Worm (Caenorhabditis elegans) whole organism, mixed stage, embryonic: ENCODE measurements around the gene W07G4.2.

Experiments
- M03D4.4 ChIP-seq: sonication (generic microtip); optimal IDR thresholded peaks from 2 replicates; lab custom pipeline; 2017; ENCODE audit warnings: mild to moderate bottlenecking, missing genetic modification characterization, missing compliant biosample characterization
- bed-3 ChIP-seq: fragments of 200-800 bp; sonication (Bioruptor generic); optimal IDR thresholded peaks from 3 replicates; lab custom pipeline; 2018; ENCODE audit warnings: mild to moderate bottlenecking, missing genetic modification characterization, moderate library complexity, missing compliant biosample characterization
- blmp-1 ChIP-seq: fragments of 150-350 bp; optimal IDR thresholded peaks from 2 replicates; lab custom pipeline; 2014; ENCODE audit warnings: missing biosample characterization, missing genetic modification characterization
- ceh-39 ChIP-seq: fragments of 150-350 bp; optimal IDR thresholded peaks from 2 replicates; lab custom pipeline; 2014; ENCODE audit warnings: missing biosample characterization, missing genetic modification characterization
- ceh-43 ChIP-seq: fragments of 200-800 bp; sonication (Bioruptor generic); optimal IDR thresholded peaks from 2 replicates; lab custom pipeline; 2018; ENCODE audit warnings: mild to moderate bottlenecking, missing genetic modification characterization, moderate library complexity, missing compliant biosample characterization
- ceh-83 ChIP-seq: fragments of 200-800 bp; sonication (Bioruptor generic); optimal IDR thresholded peaks from 2 replicates; lab custom pipeline; 2018; ENCODE audit warnings: mild to moderate bottlenecking, missing genetic modification characterization, missing compliant biosample characterization
- ces-1 ChIP-seq: fragments of 150-350 bp; optimal IDR thresholded peaks from 2 replicates; lab custom pipeline; 2014; ENCODE audit warnings: missing biosample characterization, missing genetic modification reagents, missing genetic modification characterization
- cnd-1 ChIP-seq: fragments of 200-800 bp; sonication (Bioruptor generic); optimal IDR thresholded peaks from 2 replicates; lab custom pipeline; 2018; ENCODE audit warnings: mild to moderate bottlenecking, missing genetic modification characterization, missing compliant biosample characterization
- drap-1 ChIP-seq: fragments of 200-800 bp; sonication (Bioruptor generic); optimal IDR thresholded peaks from 3 replicates; lab custom pipeline; 2018; ENCODE audit warnings: mild to moderate bottlenecking, missing genetic modification characterization, missing compliant biosample characterization
- elt-1 ChIP-seq: sonication (generic microtip); optimal IDR thresholded peaks from 2 replicates; lab custom pipeline; 2017; ENCODE audit warnings: missing genetic modification characterization, mild to moderate bottlenecking, missing compliant biosample characterization, antibody characterized with exemption, moderate library complexity, borderline replicate concordance; ENCODE audit not compliant: insufficient read depth
- elt-3 ChIP-seq: fragments of 150-350 bp; optimal IDR thresholded peaks from 2 replicates; lab custom pipeline; 2014; ENCODE audit warnings: missing biosample characterization, missing genetic modification characterization
- flh-1 ChIP-seq: fragments of 200-800 bp; sonication (Bioruptor generic); optimal IDR thresholded peaks from 2 replicates; lab custom pipeline; 2018; ENCODE audit warnings: mild to moderate bottlenecking, missing genetic modification characterization, moderate library complexity, missing compliant biosample characterization
- ham-2 ChIP-seq: fragments of 200-800 bp; sonication (Bioruptor generic); optimal IDR thresholded peaks from 2 replicates; lab custom pipeline; 2018; ENCODE audit warnings: mild to moderate bottlenecking, missing genetic modification characterization, missing compliant biosample characterization
- hlh-1 ChIP-seq: fragments of 150-350 bp; optimal IDR thresholded peaks from 2 replicates; lab custom pipeline; 2014; ENCODE audit warnings: missing biosample characterization, missing genetic modification reagents, missing genetic modification characterization
- lin-13 ChIP-seq: fragments of 150-350 bp; optimal IDR thresholded peaks from 2 replicates; lab custom pipeline; 2014; ENCODE audit warnings: missing biosample characterization, missing genetic modification characterization
- lin-32 ChIP-seq: fragments of 200-800 bp; sonication (Bioruptor generic); optimal IDR thresholded peaks from 2 replicates; lab custom pipeline; 2018; ENCODE audit warnings: mild to moderate bottlenecking, missing genetic modification characterization, missing compliant biosample characterization
- lsy-2 ChIP-seq: fragments of 150-350 bp; optimal IDR thresholded peaks from 2 replicates; lab custom pipeline; 2014; ENCODE audit warnings: missing biosample characterization, missing genetic modification characterization
- mab-5 ChIP-seq: fragments of 150-350 bp; optimal IDR thresholded peaks from 2 replicates; lab custom pipeline; 2014; ENCODE audit warnings: missing biosample characterization, missing genetic modification characterization
- mep-1 ChIP-seq: fragments of 150-350 bp; optimal IDR thresholded peaks from 2 replicates; lab custom pipeline; 2017; ENCODE audit warnings: missing biosample characterization, missing genetic modification reagents, missing genetic modification characterization, inconsistent platforms
- mls-2 ChIP-seq: sonication (generic microtip); optimal IDR thresholded peaks from 2 replicates; lab custom pipeline; 2016; ENCODE audit warnings: mild to moderate bottlenecking, missing genetic modification characterization, moderate library complexity, missing compliant biosample characterization
- nhr-2 ChIP-seq: fragments of 150-350 bp; optimal IDR thresholded peaks from 2 replicates; lab custom pipeline; 2014; ENCODE audit warnings: missing biosample characterization, missing genetic modification characterization
- nhr-237 ChIP-seq: fragments of 150-350 bp; optimal IDR thresholded peaks from 2 replicates; lab custom pipeline; 2014; ENCODE audit warnings: missing biosample characterization, missing genetic modification characterization
- nhr-28 ChIP-seq: fragments of 150-350 bp; optimal IDR thresholded peaks from 2 replicates; lab custom pipeline; 2014; ENCODE audit warnings: missing biosample characterization, missing genetic modification characterization
- nhr-76 ChIP-seq: sonication (generic microtip); optimal IDR thresholded peaks from 2 replicates; lab custom pipeline; 2017; ENCODE audit warnings: missing biosample characterization, missing genetic modification characterization
- pha-4 ChIP-seq: fragments of 150-350 bp; optimal IDR thresholded peaks from 2 replicates; lab custom pipeline; 2018; ENCODE audit warnings: missing biosample characterization, missing genetic modification reagents, missing genetic modification characterization
- sem-2 ChIP-seq: fragments of 200-800 bp; sonication (Bioruptor generic); optimal IDR thresholded peaks from 2 replicates; lab custom pipeline; 2018; ENCODE audit warnings: mild to moderate bottlenecking, missing genetic modification characterization, missing compliant biosample characterization
- snpc-4 ChIP-seq: fragments of 150-350 bp; optimal IDR thresholded peaks from 2 replicates; lab custom pipeline; 2014; ENCODE audit warnings: missing biosample characterization, missing genetic modification characterization
- sptf-1 ChIP-seq: sonication (generic microtip); optimal IDR thresholded peaks from 2 replicates; lab custom pipeline; 2017; ENCODE audit warnings: mild to moderate bottlenecking, missing genetic modification characterization, moderate library complexity, missing compliant biosample characterization
- tbx-8 ChIP-seq: fragments of 200-800 bp; sonication (Bioruptor generic); optimal IDR thresholded peaks from 2 replicates; lab custom pipeline; 2018; ENCODE audit warnings: mild to moderate bottlenecking, missing genetic modification characterization, moderate library complexity, missing compliant biosample characterization
- unc-120 ChIP-seq: sonication (generic microtip); optimal IDR thresholded peaks from 2 replicates; lab custom pipeline; 2017; ENCODE audit warnings: missing genetic modification characterization, missing compliant biosample characterization; ENCODE audit not compliant: poor library complexity, severe bottlenecking
- unc-39 ChIP-seq: fragments of 150-350 bp; optimal IDR thresholded peaks from 2 replicates; lab custom pipeline; 2014; ENCODE audit warnings: missing biosample characterization, missing genetic modification characterization
- unc-62 ChIP-seq: fragments of 150-350 bp; optimal IDR thresholded peaks from 2 replicates; lab custom pipeline; 2014; ENCODE audit warnings: missing biosample characterization, missing genetic modification reagents, missing genetic modification characterization
- zip-8 ChIP-seq: fragments of 150-350 bp; optimal IDR thresholded peaks from 2 replicates; lab custom pipeline; 2014; ENCODE audit warnings: missing biosample characterization, missing genetic modification characterization
- ztf-11 ChIP-seq: fragments of 150-350 bp; optimal IDR thresholded peaks from 2 replicates; lab custom pipeline; 2014; ENCODE audit warnings: missing biosample characterization, missing genetic modification characterization

W07G4.2 gene

ce11 chrV:13082442-13083126, 46.2 kb upstream of the W07G4.2 start, which contains the start of gene C34B4.2:
Gene C34B4.2 (plus strand): TSS chrV:13083055.
- TF ChIP-seq unc-39 (tag; lab: Kevin White, UChicago) (no peak), elt-1 (tag; lab: Kevin White, UChicago) (no peak), pha-4 (tag; lab: Kevin White, UChicago) (peak; percentile 38), lin-13 (tag; lab: Kevin White, UChicago) (no peak), unc-120 (peak; percentile 14), mls-2 (no peak), zip-8 (tag; lab: Kevin White, UChicago) (peak; percentile 43), elt-3 (tag; lab: Kevin White, UChicago) (no peak), tbx-8 (GFP tag; lab: Kevin White, UChicago) (no peak), ces-1 (GFP tag; lab: Kevin White, UChicago) (peak; percentile 12), cnd-1 (tag; lab: Kevin White, UChicago) (no peak), ham-2 (GFP tag; lab: Kevin White, UChicago) (no peak), mep-1 (no peak), sem-2 (GFP tag; lab: Kevin White, UChicago) (no peak), nhr-28 (tag; lab: Kevin White, UChicago) (no peak), ceh-43 (GFP tag; lab: Kevin White, UChicago) (no peak), ceh-39 (tag; lab: Kevin White, UChicago) (no peak), flh-1 (GFP tag; lab: Kevin White, UChicago) (no peak), lin-32 (GFP tag; lab: Kevin White, UChicago) (no peak), sptf-1 (tag; lab: Kevin White, UChicago) (no peak), mab-5 (no peak), nhr-76 (no peak), snpc-4 (tag; lab: Kevin White, UChicago) (no peak), hlh-1 (tag; lab: Kevin White, UChicago) (peak; percentile 49), nhr-237 (tag; lab: Kevin White, UChicago) (peak; percentile 44), ceh-83 (GFP tag; lab: Kevin White, UChicago) (no peak), M03D4.4 (no peak), lsy-2 (no peak), bed-3 (GFP tag; lab: Kevin White, UChicago) (no peak)
- TF ChIP-seq, all 35 proteins: peak for 6

ce11 chrV:13081197-13081747, 44.9 kb upstream of the W07G4.2 start:
- TF ChIP-seq unc-62 (GFP tag; lab: Kevin White, UChicago) = peak; percentile 8
- TF ChIP-seq ztf-11 = no peak

ce11 chrV:13075432-13075831, 39.1 kb upstream of the W07G4.2 start:
- TF ChIP-seq nhr-2 (tag; lab: Kevin White, UChicago) (no peak), drap-1 (no peak), lin-13 (tag; lab: Kevin White, UChicago) (no peak), blmp-1 (tag; lab: Kevin White, UChicago) (no peak), ztf-11 (no peak), mab-5 (no peak), tbx-8 (GFP tag; lab: Kevin White, UChicago) (no peak), pha-4 (tag; lab: Kevin White, UChicago) (no peak)
- TF ChIP-seq, all 35 proteins: peak for 0

ce11 chrV:13074148-13074547, 37.8 kb upstream of the W07G4.2 start:
- TF ChIP-seq M03D4.4 = no peak
- peak; percentile 54 for TF ChIP-seq ces-1 (GFP tag; lab: Kevin White, UChicago)
- TF ChIP-seq, all 35 proteins: peak for 1
